Fruit fly (Drosophila melanogaster) whole organism, embryonic: ENCODE results near the gene Nepl14.
A peak's percentile ranks its signal among the peaks of the same experiment; 100 is the strongest.

Experiments used
- CG11398 ChIP-seq: fragments of 200-800 bp; sonication (Bioruptor generic); optimal IDR thresholded peaks from 2 replicates; lab custom pipeline; 2016; ENCODE audit warnings: missing biosample characterization, missing genetic modification characterization
- CG11456 ChIP-seq: fragments of 200-800 bp; sonication (Bioruptor generic); IDR thresholded peaks from 3 replicates; pipeline ENCODE4 v1.3.6; 2022; ENCODE audit warnings: missing biosample characterization, missing genetic modification characterization
- CG12104 ChIP-seq: fragments of 200-800 bp; sonication (Bioruptor generic); optimal IDR thresholded peaks from 3 replicates; lab custom pipeline; 2016; ENCODE audit warnings: missing biosample characterization, missing genetic modification characterization
- CG1233 ChIP-seq: fragments of 200-800 bp; sonication (Bioruptor generic); optimal IDR thresholded peaks from 4 replicates; lab custom pipeline; 2018; ENCODE audit warnings: missing biosample characterization, mild to moderate bottlenecking, missing genetic modification characterization
- CG12769 ChIP-seq: fragments of 200-800 bp; sonication (Bioruptor generic); optimal IDR thresholded peaks from 2 replicates; lab custom pipeline; 2019; ENCODE audit warnings: missing biosample characterization, mild to moderate bottlenecking, missing genetic modification characterization, moderate library complexity
- CG13424 ChIP-seq: fragments of 200-800 bp; sonication (Bioruptor generic); optimal IDR thresholded peaks from 2 replicates; lab custom pipeline; 2019; ENCODE audit warnings: missing biosample characterization, mild to moderate bottlenecking, missing genetic modification characterization, moderate library complexity
- CG14050 ChIP-seq: fragments of 200-800 bp; sonication (Bioruptor generic); IDR thresholded peaks from 3 replicates; pipeline ENCODE4 v1.3.6; 2022; ENCODE audit warnings: missing biosample characterization, missing genetic modification characterization
- CG1529 ChIP-seq: fragments of 200-800 bp; sonication (Bioruptor generic); optimal IDR thresholded peaks from 3 replicates; lab custom pipeline; 2018; ENCODE audit warnings: missing biosample characterization, missing genetic modification characterization
- CG16863 ChIP-seq: fragments of 200-800 bp; sonication (Bioruptor generic); optimal IDR thresholded peaks from 3 replicates; lab custom pipeline; 2016; ENCODE audit warnings: missing biosample characterization, missing genetic modification characterization
- CG17802 ChIP-seq: fragments of 200-800 bp; sonication (Bioruptor generic); optimal IDR thresholded peaks from 2 replicates; lab custom pipeline; 2018; ENCODE audit warnings: missing biosample characterization, mild to moderate bottlenecking, missing genetic modification characterization, moderate library complexity
- CG2120 ChIP-seq: fragments of 200-800 bp; sonication (Bioruptor generic); optimal IDR thresholded peaks from 3 replicates; lab custom pipeline; 2016; ENCODE audit warnings: missing biosample characterization, missing genetic modification characterization
- CG30431 ChIP-seq: fragments of 200-800 bp; sonication (Bioruptor generic); optimal IDR thresholded peaks from 2 replicates; lab custom pipeline; 2017; ENCODE audit warnings: missing biosample characterization, missing genetic modification characterization
- CG3163 ChIP-seq: fragments of 200-800 bp; sonication (Bioruptor generic); optimal IDR thresholded peaks from 3 replicates; lab custom pipeline; 2016; ENCODE audit warnings: missing biosample characterization, missing genetic modification characterization
- CG34224 ChIP-seq: fragments of 200-800 bp; sonication (Bioruptor generic); IDR thresholded peaks from 3 replicates; pipeline ENCODE4 v1.3.6; 2022; ENCODE audit warnings: missing biosample characterization, missing genetic modification characterization; ENCODE audit not compliant: partially characterized antibody
- CG4820 ChIP-seq: fragments of 200-800 bp; sonication (Bioruptor generic); optimal IDR thresholded peaks from 3 replicates; lab custom pipeline; 2016; ENCODE audit warnings: missing biosample characterization, missing genetic modification characterization
- CG6854 ChIP-seq: fragments of 200-800 bp; sonication (Bioruptor generic); optimal IDR thresholded peaks from 3 replicates; lab custom pipeline; 2017; ENCODE audit warnings: missing biosample characterization, mild to moderate bottlenecking, missing genetic modification characterization
- CG7556 ChIP-seq: fragments of 200-800 bp; sonication (Bioruptor generic); optimal IDR thresholded peaks from 2 replicates; lab custom pipeline; 2017; ENCODE audit warnings: missing biosample characterization, mild to moderate bottlenecking, missing genetic modification characterization
- CG7987 ChIP-seq: fragments of 200-800 bp; sonication (Bioruptor generic); optimal IDR thresholded peaks from 2 replicates; lab custom pipeline; 2018; ENCODE audit warnings: missing biosample characterization, mild to moderate bottlenecking, missing genetic modification characterization, moderate library complexity
- Chrac-16 ChIP-seq: fragments of 200-800 bp; sonication (Bioruptor generic); optimal IDR thresholded peaks from 3 replicates; lab custom pipeline; 2016; ENCODE audit warnings: missing biosample characterization, missing genetic modification characterization
- Dad ChIP-seq: fragments of 200-800 bp; sonication (Bioruptor generic); optimal IDR thresholded peaks from 3 replicates; lab custom pipeline; 2016; ENCODE audit warnings: missing biosample characterization, missing genetic modification characterization
- Deaf1 ChIP-seq: fragments of 200-800 bp; optimal IDR thresholded peaks from 3 replicates; lab custom pipeline; 2019; ENCODE audit warnings: missing biosample characterization, mild to moderate bottlenecking, missing genetic modification characterization, moderate library complexity
- Dp ChIP-seq: fragments of 200-800 bp; sonication (Bioruptor generic); optimal IDR thresholded peaks from 2 replicates; lab custom pipeline; 2018; ENCODE audit warnings: missing biosample characterization, mild to moderate bottlenecking, missing genetic modification characterization, moderate library complexity
- Ets65A ChIP-seq: fragments of 200-800 bp; sonication (Bioruptor generic); peaks from one replicate; lab custom pipeline; 2016; ENCODE audit warnings: missing biosample characterization, missing genetic modification characterization
- Gug ChIP-seq: fragments of 200-800 bp; sonication (Bioruptor generic); IDR thresholded peaks from 4 replicates; pipeline ENCODE4 v1.3.6; 2022; ENCODE audit warnings: missing biosample characterization, missing genetic modification characterization
- H15 ChIP-seq: fragments of 200-800 bp; sonication (Bioruptor generic); IDR thresholded peaks from 3 replicates; pipeline ENCODE4 v1.3.6; 2022; ENCODE audit warnings: missing biosample characterization, missing genetic modification characterization
- Hand ChIP-seq: fragments of 200-800 bp; sonication (Bioruptor generic); optimal IDR thresholded peaks from 2 replicates; lab custom pipeline; 2017; ENCODE audit warnings: mild to moderate bottlenecking, missing biosample characterization, missing genetic modification reagents, missing genetic modification characterization
- Hmx ChIP-seq: fragments of 200-800 bp; sonication (Bioruptor generic); optimal IDR thresholded peaks from 2 replicates; lab custom pipeline; 2016; ENCODE audit warnings: missing biosample characterization, missing genetic modification characterization
- MESR4 ChIP-seq: fragments of 200-800 bp; sonication (Bioruptor generic); optimal IDR thresholded peaks from 2 replicates; lab custom pipeline; 2018; ENCODE audit warnings: missing biosample characterization, mild to moderate bottlenecking, missing genetic modification characterization, moderate library complexity
- Myb ChIP-seq: fragments of 200-800 bp; sonication (Bioruptor generic); optimal IDR thresholded peaks from 2 replicates; lab custom pipeline; 2016; ENCODE audit warnings: missing biosample characterization, missing genetic modification characterization
- NC2α ChIP-seq: fragments of 200-800 bp; sonication (Bioruptor generic); optimal IDR thresholded peaks from 2 replicates; lab custom pipeline; 2016; ENCODE audit warnings: missing biosample characterization, missing genetic modification characterization
- NK7.1 ChIP-seq: fragments of 200-800 bp; sonication (Bioruptor generic); optimal IDR thresholded peaks from 3 replicates; lab custom pipeline; 2016; ENCODE audit warnings: missing biosample characterization, missing genetic modification characterization
- Scr ChIP-seq: fragments of 200-800 bp; sonication (Bioruptor generic); IDR thresholded peaks from 2 replicates; pipeline ENCODE4 v1.3.6; 2022; ENCODE audit warnings: missing biosample characterization, missing genetic modification characterization; ENCODE audit not compliant: partially characterized antibody
- Six4 ChIP-seq: fragments of 200-800 bp; sonication (Bioruptor generic); optimal IDR thresholded peaks from 2 replicates; lab custom pipeline; 2016; ENCODE audit warnings: missing biosample characterization, missing genetic modification characterization
- bbx ChIP-seq: fragments of 200-800 bp; sonication (Bioruptor generic); IDR thresholded peaks from 2 replicates; pipeline ENCODE4 v1.3.6; 2022; ENCODE audit warnings: missing biosample characterization, missing genetic modification characterization; ENCODE audit not compliant: partially characterized antibody
- crp ChIP-seq, 2 experiments: fragments of 200-800 bp; sonication (Bioruptor generic); optimal IDR thresholded peaks; 2 replicates in 1 of 2; 3 replicates in 1 of 2; lab custom pipeline; 2017; ENCODE audit warnings: missing biosample characterization in 2 of 2, missing genetic modification characterization in 2 of 2, mild to moderate bottlenecking in 1 of 2, moderate library complexity in 1 of 2
- emc ChIP-seq: fragments of 200-800 bp; sonication (Bioruptor generic); optimal IDR thresholded peaks from 2 replicates; lab custom pipeline; 2016; ENCODE audit warnings: missing biosample characterization, missing genetic modification characterization
- en ChIP-seq: fragments of 200-800 bp; sonication (Bioruptor generic); optimal IDR thresholded peaks from 2 replicates; lab custom pipeline; 2016; ENCODE audit warnings: missing biosample characterization, missing genetic modification characterization
- ham ChIP-seq: fragments of 200-800 bp; sonication (Bioruptor generic); IDR thresholded peaks from 2 replicates; pipeline ENCODE4 v1.3.6; 2022; ENCODE audit warnings: missing biosample characterization, missing genetic modification characterization
- ind ChIP-seq: fragments of 200-800 bp; sonication (Bioruptor generic); optimal IDR thresholded peaks from 3 replicates; lab custom pipeline; 2016; ENCODE audit warnings: missing biosample characterization, missing genetic modification characterization
- jing ChIP-seq: fragments of 200-800 bp; sonication (Bioruptor generic); optimal IDR thresholded peaks from 2 replicates; lab custom pipeline; 2018; ENCODE audit warnings: missing biosample characterization, mild to moderate bottlenecking, missing genetic modification characterization
- lola ChIP-seq, 3 experiments: fragments of >200 bp in 2 of 3; fragments of 200-800 bp in 1 of 3; sonication (Bioruptor generic) in 1 of 3; optimal IDR thresholded peaks; 2 replicates each; lab custom pipeline; 2017 to 2019; ENCODE audit warnings: missing biosample characterization in 3 of 3, missing genetic modification characterization in 3 of 3, mild to moderate bottlenecking in 1 of 3, moderate library complexity in 1 of 3
- mirr ChIP-seq: fragments of 200-800 bp; sonication (Bioruptor generic); optimal IDR thresholded peaks from 3 replicates; lab custom pipeline; 2018; ENCODE audit warnings: missing biosample characterization, mild to moderate bottlenecking, missing genetic modification characterization
- nom ChIP-seq: fragments of 200-800 bp; sonication (Bioruptor generic); optimal IDR thresholded peaks from 2 replicates; lab custom pipeline; 2017; ENCODE audit warnings: missing biosample characterization, missing genetic modification characterization, mild to moderate bottlenecking, moderate library complexity, missing genetic modification reagents
- pho ChIP-seq: fragments of 200-800 bp; sonication (Bioruptor generic); optimal IDR thresholded peaks from 2 replicates; lab custom pipeline; 2016; ENCODE audit warnings: missing biosample characterization, missing genetic modification characterization
- slou ChIP-seq: fragments of 200-800 bp; sonication (Bioruptor generic); optimal IDR thresholded peaks from 3 replicates; lab custom pipeline; 2016; ENCODE audit warnings: missing biosample characterization, missing genetic modification characterization
- stc ChIP-seq: fragments of 200-800 bp; sonication (Bioruptor generic); IDR thresholded peaks from 2 replicates; pipeline ENCODE4 v1.3.6; 2022; ENCODE audit warnings: missing biosample characterization, missing genetic modification characterization
- tgo ChIP-seq: fragments of 200-800 bp; sonication (Bioruptor generic); IDR thresholded peaks from 3 replicates; pipeline ENCODE4 v1.3.6; 2022; ENCODE audit warnings: missing biosample characterization, missing genetic modification characterization
- tio ChIP-seq: fragments of 200-800 bp; sonication (Bioruptor generic); optimal IDR thresholded peaks from 2 replicates; lab custom pipeline; 2017; ENCODE audit warnings: missing biosample characterization, missing genetic modification characterization, inconsistent platforms
- trh ChIP-seq: fragments of 200-800 bp; sonication (Bioruptor generic); optimal IDR thresholded peaks from 2 replicates; lab custom pipeline; 2016; ENCODE audit warnings: missing biosample characterization, missing genetic modification characterization
- wek ChIP-seq: fragments of 200-800 bp; sonication (Bioruptor generic); optimal IDR thresholded peaks from 3 replicates; lab custom pipeline; 2018; ENCODE audit warnings: missing biosample characterization, mild to moderate bottlenecking, missing genetic modification characterization, moderate library complexity
- zfh1 ChIP-seq: fragments of 200-800 bp; sonication (Bioruptor generic); IDR thresholded peaks from 3 replicates; pipeline ENCODE4 v1.3.6; 2022; ENCODE audit warnings: missing biosample characterization, missing genetic modification characterization

Nepl14 gene

DNA sequence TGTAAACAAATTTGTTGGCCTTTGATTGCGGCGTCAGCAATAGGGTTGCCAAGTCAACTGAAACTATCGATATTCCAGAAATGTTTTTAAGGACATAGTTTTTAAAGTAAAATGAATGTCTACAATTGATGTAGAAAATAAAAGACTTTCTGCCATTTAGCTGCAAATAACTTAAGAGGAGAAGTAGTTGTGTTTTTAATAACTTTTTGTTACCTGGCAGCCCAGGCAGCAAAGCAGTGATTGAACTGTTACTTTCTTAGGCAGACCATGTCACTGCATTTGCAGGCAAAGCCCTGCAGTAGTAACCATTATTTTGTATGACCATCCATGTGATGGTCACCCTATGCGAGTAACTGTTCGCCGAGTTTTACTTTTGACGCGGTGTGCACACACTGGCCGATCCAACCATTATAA lies 13.0 kb downstream of the Nepl14 start, which contains the start of the genes rumi, CG7029 and Usp12-46 (continued):
- TF ChIP-seq nom (GFP tag; lab: Kevin White, UChicago) (peak; percentile 58), pho (peak; percentile 87), Hand (GFP tag; lab: Kevin White, UChicago) (peak; percentile 44), emc (GFP tag; lab: Kevin White, UChicago) (peak; percentile 76), CG16863 (peak; percentile 90), bbx (GFP tag; lab: Robert Waterston, UW) (peak; percentile 67), lola (GFP tag; optimal IDR thresholded peaks at IDR 0.05; lab: Kevin White, UChicago) (peak in 1 of 3 experiments; percentile 84), trh (peak; percentile 43), stc (GFP tag; lab: Robert Waterston, UW) (peak; percentile 78), slou (GFP tag; lab: Kevin White, UChicago) (peak; percentile 69), CG1233 (GFP tag; lab: Kevin White, UChicago) (peak; percentile 82), NK7.1 (GFP tag; lab: Kevin White, UChicago) (peak; percentile 81), Dp (GFP tag; lab: Kevin White, UChicago) (peak; percentile 44), CG1529 (peak; percentile 58), en (GFP tag; lab: Kevin White, UChicago) (peak; percentile 77), tgo (GFP tag; lab: Robert Waterston, UW) (peak; percentile 80), NC2α (GFP tag; lab: Kevin White, UChicago) (peak; percentile 71), MESR4 (GFP tag; lab: Kevin White, UChicago) (no peak), Chrac-16 (GFP tag; lab: Kevin White, UChicago) (peak; percentile 89), CG4820 (GFP tag; lab: Kevin White, UChicago) (peak; percentile 79), CG11456 (GFP tag; lab: Robert Waterston, UW) (peak; percentile 86), CG13424 (tag; lab: Kevin White, UChicago) (peak; percentile 90), Hmx (GFP tag; lab: Kevin White, UChicago) (peak; percentile 72), CG7556 (peak; percentile 75), CG12104 (GFP tag; lab: Kevin White, UChicago) (peak; percentile 20), crp (GFP tag; optimal IDR thresholded peaks at IDR 0.05; lab: Kevin White, UChicago) (peak in 1 of 2 experiments; percentile 60), mirr (GFP tag; lab: Kevin White, UChicago) (peak; percentile 69), Myb (GFP tag; lab: Kevin White, UChicago) (peak; percentile 80), Scr (GFP tag; lab: Robert Waterston, UW) (peak; percentile 81), CG12769 (tag; lab: Kevin White, UChicago) (no peak), wek (GFP tag; lab: Kevin White, UChicago) (peak; percentile 23), CG30431 (GFP tag; lab: Kevin White, UChicago) (peak; percentile 72), CG17802 (tag; lab: Kevin White, UChicago) (peak; percentile 61), tio (GFP tag; lab: Kevin White, UChicago) (no peak), Ets65A (GFP tag; lab: Kevin White, UChicago) (peak; percentile 99), CG7987 (GFP tag; lab: Kevin White, UChicago) (peak; percentile 57), CG14050 (GFP tag; lab: Robert Waterston, UW) (peak; percentile 88), Deaf1 (tag; lab: Kevin White, UChicago) (no peak), ind (peak; percentile 88), CG3163 (GFP tag; lab: Kevin White, UChicago) (peak; percentile 81), Dad (GFP tag; lab: Kevin White, UChicago) (peak; percentile 82), Six4 (peak; percentile 65), ham (GFP tag; lab: Robert Waterston, UW) (peak; percentile 69; the same call in 1 of the 2 replicates), CG11398 (peak; percentile 84), CG34224 (GFP tag; lab: Robert Waterston, UW) (peak; percentile 81), CG6854 (GFP tag; lab: Kevin White, UChicago) (no peak), Gug (GFP tag; lab: Robert Waterston, UW) (peak; percentile 77; the same call in 3 of the 4 replicates), CG2120 (GFP tag; lab: Kevin White, UChicago) (peak; percentile 93), jing (no peak), H15 (GFP tag; lab: Robert Waterston, UW) (peak; percentile 77), zfh1 (GFP tag; lab: Robert Waterston, UW) (peak; percentile 92)
